Worm (Caenorhabditis elegans) whole organism, late embryonic: ENCODE data around the gene nhr-53.

Source experiments
- K02D7.2 ChIP-seq: sonication (generic microtip); optimal IDR thresholded peaks from 2 replicates; lab custom pipeline; 2017; ENCODE audit warnings: mild to moderate bottlenecking, missing genetic modification characterization, missing compliant biosample characterization
- Y22D7AL.16 ChIP-seq: sonication (generic microtip); optimal IDR thresholded peaks from 2 replicates; lab custom pipeline; 2016; ENCODE audit warnings: missing genetic modification characterization, missing compliant biosample characterization
- ama-1 ChIP-seq: fragments of 150-350 bp; optimal IDR thresholded peaks from 2 replicates; lab custom pipeline; 2014
- ceh-14 ChIP-seq: sonication (generic microtip); optimal IDR thresholded peaks from 2 replicates; lab custom pipeline; 2016; ENCODE audit warnings: missing genotype, missing genetic modification characterization, missing compliant biosample characterization
- ceh-19 ChIP-seq: fragments of 200-800 bp; sonication (Bioruptor generic); optimal IDR thresholded peaks from 2 replicates; lab custom pipeline; 2018; ENCODE audit warnings: mild to moderate bottlenecking, missing genetic modification characterization, missing compliant biosample characterization
- ceh-2 ChIP-seq: sonication (generic microtip); optimal IDR thresholded peaks from 2 replicates; lab custom pipeline; 2016; ENCODE audit warnings: missing genotype, missing genetic modification characterization, missing compliant biosample characterization
- fkh-6 ChIP-seq: sonication (generic microtip); optimal IDR thresholded peaks from 2 replicates; lab custom pipeline; 2016; ENCODE audit warnings: missing genetic modification characterization, missing compliant biosample characterization
- nfya-1 ChIP-seq: sonication (generic microtip); optimal IDR thresholded peaks from 2 replicates; lab custom pipeline; 2017; ENCODE audit warnings: missing genetic modification characterization, mild to moderate bottlenecking, missing compliant biosample characterization, antibody characterized with exemption, moderate library complexity
- nhr-11 ChIP-seq: fragments of 150-350 bp; optimal IDR thresholded peaks from 2 replicates; lab custom pipeline; 2014; ENCODE audit warnings: missing biosample characterization, missing genetic modification characterization
- pha-4 ChIP-seq: fragments of 150-350 bp; optimal IDR thresholded peaks from 2 replicates; lab custom pipeline; 2018; ENCODE audit warnings: missing biosample characterization, missing genetic modification reagents, missing genetic modification characterization
- pqm-1 ChIP-seq: sonication (generic microtip); optimal IDR thresholded peaks from 2 replicates; lab custom pipeline; 2016; ENCODE audit warnings: missing genetic modification characterization, missing compliant biosample characterization
- ref-2 ChIP-seq: sonication (generic microtip); optimal IDR thresholded peaks from 2 replicates; lab custom pipeline; 2016; ENCODE audit warnings: missing genetic modification characterization, missing compliant biosample characterization
- sox-2 ChIP-seq: fragments of 200-800 bp; sonication (Bioruptor generic); IDR thresholded peaks from 2 replicates; pipeline ENCODE4 v1.3.6; 2022; ENCODE audit warnings: missing genetic modification reagents, missing genetic modification characterization, missing compliant biosample characterization
- syd-9 ChIP-seq: sonication (generic microtip); optimal IDR thresholded peaks from 2 replicates; lab custom pipeline; 2016; ENCODE audit warnings: mild to moderate bottlenecking, missing genetic modification characterization, moderate library complexity, missing compliant biosample characterization

ce11 chrV:15664053-15664661 lies 38.0 kb downstream of the nhr-53 start:
- TF ChIP-seq ceh-2 (tag; lab: Kevin White, UChicago) (no peak), K02D7.2 (tag; lab: Kevin White, UChicago) (no peak), Y22D7AL.16 (tag; lab: Kevin White, UChicago) (no peak), sox-2 (no peak), pqm-1 (tag; lab: Kevin White, UChicago) (no peak), ceh-14 (tag; lab: Kevin White, UChicago) (no peak), ref-2 (tag; lab: Kevin White, UChicago) (no peak), syd-9 (tag; lab: Kevin White, UChicago) (no peak), fkh-6 (tag; lab: Kevin White, UChicago) (no peak), ama-1 (lab: Kevin White, UChicago) (no peak), ceh-19 (no peak), nfya-1 (tag; lab: Kevin White, UChicago) (no peak), nhr-11 (tag; lab: Kevin White, UChicago) (no peak), pha-4 (tag; lab: Kevin White, UChicago) (no peak)
